Worm (Caenorhabditis elegans): ENCODE measurements around the gene F43C1.5.

F43C1.5 gene

ce11 chrIII:4204072-4204471 is 24.9 kb upstream of the F43C1.5 start, which contains the start of the genes pelo-1 and R74.7 (continued):
- TF ChIP-seq blmp-1 (tag; optimal IDR thresholded peaks at IDR 0.05; ENCODE audit: insufficient read depth) = no peak
- no peak for TF ChIP-seq ceh-82 (tag; optimal IDR thresholded peaks at IDR 0.05)
- TF ChIP-seq nhr-12 (tag; optimal IDR thresholded peaks at IDR 0.05) = no peak
- no peak for TF ChIP-seq lin-39 (tag; optimal IDR thresholded peaks at IDR 0.05)
- no peak for TF ChIP-seq ztf-11 (tag; optimal IDR thresholded peaks at IDR 0.05)
- TF ChIP-seq mab-5 (tag; optimal IDR thresholded peaks at IDR 0.05) = no peak
- no peak for TF ChIP-seq unc-39 (tag; optimal IDR thresholded peaks at IDR 0.05)
- no peak for TF ChIP-seq nhr-11 (tag; optimal IDR thresholded peaks at IDR 0.05)
- no peak for TF ChIP-seq elt-1 (tag; optimal IDR thresholded peaks at IDR 0.05)

- TF ChIP-seq fos-1 (tag; optimal IDR thresholded peaks at IDR 0.05) (no peak), ceh-82 (tag; optimal IDR thresholded peaks at IDR 0.05) (no peak), blmp-1 (tag; optimal IDR thresholded peaks at IDR 0.05; ENCODE audit: insufficient read depth) (no peak), egl-27 (tag; optimal IDR thresholded peaks at IDR 0.05) (no peak), ztf-4 (tag; optimal IDR thresholded peaks at IDR 0.05) (no peak), alr-1 (tag; optimal IDR thresholded peaks at IDR 0.05) (no peak), ztf-1 (GFP tag; conservative IDR thresholded peaks at IDR 0.05) (no peak), lin-11 (tag; optimal IDR thresholded peaks at IDR 0.05) (no peak), skn-1 (tag; optimal IDR thresholded peaks at IDR 0.05) (no peak), unc-62 (GFP tag; optimal IDR thresholded peaks at IDR 0.05) (no peak), Y55F3AM.14 (GFP tag; optimal IDR thresholded peaks at IDR 0.05) (no peak), ceh-16 (tag; optimal IDR thresholded peaks at IDR 0.05) (no peak), gmeb-1 (tag; optimal IDR thresholded peaks at IDR 0.05) (no peak), nhr-11 (tag; optimal IDR thresholded peaks at IDR 0.05) (no peak), ztf-11 (tag; optimal IDR thresholded peaks at IDR 0.05) (no peak), unc-55 (GFP tag; optimal IDR thresholded peaks at IDR 0.05) (no peak)
Measured at ce11 chrIII:4204964-4205363, 24.0 kb upstream of the F43C1.5 start.

ce11 chrIII:4205751-4206327 is 23.1 kb upstream of the F43C1.5 start, which contains the start of gene R74.8:
Gene R74.8, plus strand, starts transcription at chrIII:4206277.
- TF ChIP-seq unc-55 (GFP tag; optimal IDR thresholded peaks at IDR 0.05) (peak; percentile 37), lsy-2 (tag; optimal IDR thresholded peaks at IDR 0.05) (peak in 1 of 2 experiments; percentile 15), blmp-1 (tag; optimal IDR thresholded peaks at IDR 0.05; ENCODE audit: insufficient read depth) (peak; percentile 24), egl-27 (tag; optimal IDR thresholded peaks at IDR 0.05) (no peak), R02D3.7 (tag; optimal IDR thresholded peaks at IDR 0.05) (no peak)

- no peak for TF ChIP-seq mbf-1 (tag; optimal IDR thresholded peaks at IDR 0.05)
- TF ChIP-seq ceh-16 (tag; optimal IDR thresholded peaks at IDR 0.05) = no peak
- TF ChIP-seq nhr-129 (tag; optimal IDR thresholded peaks at IDR 0.05) = peak; percentile 8
Measured at ce11 chrIII:4208210-4208609, 20.7 kb upstream of the F43C1.5 start.

- TF ChIP-seq unc-55 (GFP tag; optimal IDR thresholded peaks at IDR 0.05) = no peak
- no peak for TF ChIP-seq ceh-82 (tag; optimal IDR thresholded peaks at IDR 0.05)
- TF ChIP-seq blmp-1 (tag; optimal IDR thresholded peaks at IDR 0.05; ENCODE audit: insufficient read depth) = no peak
- no peak for TF ChIP-seq egl-27 (tag; optimal IDR thresholded peaks at IDR 0.05)
- no peak for TF ChIP-seq lsy-2 (tag; optimal IDR thresholded peaks at IDR 0.05)
- no peak for TF ChIP-seq Y55F3AM.14 (GFP tag; optimal IDR thresholded peaks at IDR 0.05)
- TF ChIP-seq mdl-1 (tag; optimal IDR thresholded peaks at IDR 0.05) = no peak
- TF ChIP-seq lin-39 (tag; optimal IDR thresholded peaks at IDR 0.05) = no peak
- TF ChIP-seq nhr-12 (tag; optimal IDR thresholded peaks at IDR 0.05) = no peak
- TF ChIP-seq mbf-1 (tag; optimal IDR thresholded peaks at IDR 0.05) = no peak
- no peak for TF ChIP-seq C34F6.9 (tag; optimal IDR thresholded peaks at IDR 0.05)
- TF ChIP-seq zag-1 (tag; optimal IDR thresholded peaks at IDR 0.05) = no peak
- TF ChIP-seq ztf-4 (tag; optimal IDR thresholded peaks at IDR 0.05) = no peak
- no peak for TF ChIP-seq ztf-11 (tag; optimal IDR thresholded peaks at IDR 0.05)
Measured at ce11 chrIII:4209188-4209587, 19.8 kb upstream of the F43C1.5 start, which contains the start of gene phlp-2. Gene phlp-2, plus strand, starts transcription at chrIII:4209488.

ce11 chrIII:4210661-4211060 is 18.3 kb upstream of the F43C1.5 start:
- TF ChIP-seq nhr-11 (tag; optimal IDR thresholded peaks at IDR 0.05) = no peak
- no peak for TF ChIP-seq peb-1 (tag; optimal IDR thresholded peaks at IDR 0.05)
- TF ChIP-seq lin-11 (tag; optimal IDR thresholded peaks at IDR 0.05) = no peak
- no peak for TF ChIP-seq dmd-4 (tag; optimal IDR thresholded peaks at IDR 0.05)
- no peak for TF ChIP-seq mdl-1 (tag; optimal IDR thresholded peaks at IDR 0.05)
- no peak for TF ChIP-seq nhr-77 (tag; optimal IDR thresholded peaks at IDR 0.05)
- TF ChIP-seq snpc-4 (tag; optimal IDR thresholded peaks at IDR 0.05) = no peak
- no peak for TF ChIP-seq F13H6.1 (tag; optimal IDR thresholded peaks at IDR 0.05)
- TF ChIP-seq sma-9 (GFP tag; optimal IDR thresholded peaks at IDR 0.05) = no peak
- TF ChIP-seq sma-9 (tag; optimal IDR thresholded peaks at IDR 0.05) = no peak
- no peak for TF ChIP-seq nhr-10 (tag; optimal IDR thresholded peaks at IDR 0.05)

All from whole organism, L2 larva.